Worm (Caenorhabditis elegans) whole organism, young adult: ENCODE data around the gene fog-2.

Experiments
- B0336.3 ChIP-seq: fragments of 200-800 bp; sonication (Bioruptor generic); IDR thresholded peaks from 2 replicates; pipeline ENCODE4 v1.3.6; 2022; ENCODE audit warnings: missing genetic modification characterization, missing compliant biosample characterization
- C17E4.6 ChIP-seq: fragments of 200-800 bp; sonication (Bioruptor generic); IDR thresholded peaks from 2 replicates; pipeline ENCODE4 v1.3.6; 2022; ENCODE audit warnings: missing genetic modification reagents, missing genetic modification characterization, missing compliant biosample characterization
- F22D6.2 ChIP-seq: sonication (generic microtip); optimal IDR thresholded peaks from 2 replicates; lab custom pipeline; 2016; ENCODE audit warnings: mild to moderate bottlenecking, missing genetic modification characterization, missing compliant biosample characterization
- F23B12.7 ChIP-seq: sonication (generic microtip); optimal IDR thresholded peaks from 2 replicates; lab custom pipeline; 2017; ENCODE audit warnings: missing genetic modification characterization, mild to moderate bottlenecking, missing compliant biosample characterization, antibody characterized with exemption, moderate library complexity; ENCODE audit not compliant: insufficient read depth
- F39B2.1 ChIP-seq: fragments of 200-800 bp; sonication (Bioruptor generic); IDR thresholded peaks from 2 replicates; pipeline ENCODE4 v1.3.6; 2022; ENCODE audit warnings: missing genetic modification reagents, missing genetic modification characterization, missing compliant biosample characterization
- F49E8.2 ChIP-seq: sonication (generic microtip); optimal IDR thresholded peaks from 3 replicates; lab custom pipeline; 2017; ENCODE audit warnings: missing genetic modification characterization, mild to moderate bottlenecking, missing compliant biosample characterization, antibody characterized with exemption, moderate library complexity; ENCODE audit not compliant: insufficient read depth
- F52B5.7 ChIP-seq: sonication (generic microtip); optimal IDR thresholded peaks from 2 replicates; lab custom pipeline; 2016; ENCODE audit warnings: mild to moderate bottlenecking, missing genetic modification characterization, missing compliant biosample characterization
- F57C9.4 ChIP-seq: sonication (generic microtip); optimal IDR thresholded peaks from 2 replicates; lab custom pipeline; 2017; ENCODE audit warnings: mild to moderate bottlenecking, missing genetic modification characterization, missing compliant biosample characterization
- K11D2.4 ChIP-seq: fragments of 200-800 bp; sonication (Bioruptor generic); IDR thresholded peaks from 2 replicates; pipeline ENCODE4 v1.3.6; 2022; ENCODE audit warnings: missing genetic modification reagents, missing genetic modification characterization, missing compliant biosample characterization
- K12H6.12 ChIP-seq: fragments of 200-800 bp; sonication (Bioruptor generic); optimal IDR thresholded peaks from 2 replicates; lab custom pipeline; 2018; ENCODE audit warnings: mild to moderate bottlenecking, missing genetic modification characterization, missing compliant biosample characterization
- T07F8.4 ChIP-seq: sonication (generic microtip); optimal IDR thresholded peaks from 2 replicates; lab custom pipeline; 2016; ENCODE audit warnings: mild to moderate bottlenecking, missing genetic modification characterization, moderate library complexity, missing compliant biosample characterization
- Y56A3A.18 ChIP-seq: fragments of 200-800 bp; sonication (Bioruptor generic); IDR thresholded peaks from 2 replicates; pipeline ENCODE4 v1.3.6; 2022; ENCODE audit warnings: missing genetic modification reagents, missing genetic modification characterization, missing compliant biosample characterization
- Y95B8A.8 ChIP-seq: fragments of 200-800 bp; sonication (Bioruptor generic); IDR thresholded peaks from 2 replicates; pipeline ENCODE4 v1.3.6; 2022; ENCODE audit warnings: missing genetic modification reagents, missing genetic modification characterization, missing compliant biosample characterization
- ZK185.1 ChIP-seq: sonication (generic microtip); optimal IDR thresholded peaks from 2 replicates; lab custom pipeline; 2016; ENCODE audit warnings: mild to moderate bottlenecking, missing genetic modification characterization, missing compliant biosample characterization; ENCODE audit not compliant: poor library complexity, severe bottlenecking
- aptf-2 ChIP-seq: fragments of 200-800 bp; sonication (Bioruptor generic); conservative IDR thresholded peaks from 2 replicates; pipeline ENCODE4 v1.3.6; 2022; ENCODE audit warnings: missing genetic modification reagents, missing genetic modification characterization, missing compliant biosample characterization
- aptf-3 ChIP-seq: fragments of 200-800 bp; sonication (Bioruptor generic); IDR thresholded peaks from 2 replicates; pipeline ENCODE4 v1.3.6; 2022; ENCODE audit warnings: missing genetic modification characterization, missing compliant biosample characterization
- athp-1 ChIP-seq: sonication (generic microtip); optimal IDR thresholded peaks from 2 replicates; lab custom pipeline; 2017; ENCODE audit warnings: mild to moderate bottlenecking, missing genetic modification characterization, missing compliant biosample characterization
- attf-6 ChIP-seq: fragments of 200-800 bp; sonication (Bioruptor generic); IDR thresholded peaks from 2 replicates; pipeline ENCODE4 v1.3.6; 2022; ENCODE audit warnings: missing genetic modification reagents, missing genetic modification characterization, missing compliant biosample characterization
- bed-2 ChIP-seq: fragments of 200-800 bp; sonication (Bioruptor generic); IDR thresholded peaks from 2 replicates; pipeline ENCODE4 v1.3.6; 2022; ENCODE audit warnings: missing genetic modification reagents, missing genetic modification characterization, missing compliant biosample characterization
- ceh-27 ChIP-seq: fragments of 200-800 bp; sonication (Bioruptor generic); optimal IDR thresholded peaks from 2 replicates; lab custom pipeline; 2018; ENCODE audit warnings: mild to moderate bottlenecking, missing genetic modification characterization, moderate library complexity, missing compliant biosample characterization
- ceh-58 ChIP-seq: fragments of 200-800 bp; sonication (Bioruptor generic); IDR thresholded peaks from 2 replicates; pipeline ENCODE4 v1.3.6; 2022; ENCODE audit warnings: missing genetic modification characterization, missing compliant biosample characterization
- dox-1 ChIP-seq: fragments of 200-800 bp; sonication (Bioruptor generic); IDR thresholded peaks from 2 replicates; pipeline ENCODE4 v1.3.6; 2022; ENCODE audit warnings: missing genetic modification reagents, missing genetic modification characterization, missing compliant biosample characterization
- efl-1 ChIP-seq: fragments of 150-350 bp; optimal IDR thresholded peaks from 2 replicates; lab custom pipeline; 2014; ENCODE audit warnings: missing biosample characterization, missing genetic modification reagents, missing genetic modification characterization
- egl-18 ChIP-seq: fragments of 200-800 bp; sonication (Bioruptor generic); IDR thresholded peaks from 2 replicates; pipeline ENCODE4 v1.3.6; 2022; ENCODE audit warnings: missing genetic modification reagents, missing genetic modification characterization, missing compliant biosample characterization
- hmg-1.2 ChIP-seq: fragments of 200-800 bp; sonication (Bioruptor generic); IDR thresholded peaks from 2 replicates; pipeline ENCODE4 v1.3.6; 2022; ENCODE audit warnings: missing genetic modification reagents, missing genetic modification characterization, missing compliant biosample characterization
- hsf-1 ChIP-seq: fragments of 200-800 bp; sonication (Bioruptor generic); IDR thresholded peaks from 2 replicates; pipeline ENCODE4 v1.3.6; 2022; ENCODE audit warnings: missing genetic modification reagents, missing genetic modification characterization, missing compliant biosample characterization
- let-526 ChIP-seq: fragments of 200-800 bp; sonication (Bioruptor generic); IDR thresholded peaks from 2 replicates; pipeline ENCODE4 v1.3.6; 2022; ENCODE audit warnings: missing genetic modification reagents, missing genetic modification characterization, missing compliant biosample characterization
- let-607 ChIP-seq, 2 experiments: fragments of 200-800 bp in 1 of 2; sonication (Bioruptor generic) in 1 of 2; sonication (generic microtip) in 1 of 2; optimal IDR thresholded peaks; 2 replicates each; lab custom pipeline; 2016 to 2018; ENCODE audit warnings: mild to moderate bottlenecking in 2 of 2, missing compliant biosample characterization in 2 of 2, missing genetic modification characterization in 2 of 2, moderate library complexity in 2 of 2, missing genotype in 1 of 2
- lin-54 ChIP-seq: fragments of 200-800 bp; sonication (Bioruptor generic); optimal IDR thresholded peaks from 2 replicates; lab custom pipeline; 2018; ENCODE audit warnings: mild to moderate bottlenecking, missing genetic modification characterization, missing compliant biosample characterization
- lsy-27 ChIP-seq: sonication (generic microtip); optimal IDR thresholded peaks from 2 replicates; lab custom pipeline; 2017; ENCODE audit warnings: missing genetic modification characterization, mild to moderate bottlenecking, missing compliant biosample characterization, antibody characterized with exemption, missing genotype, borderline replicate concordance; ENCODE audit not compliant: insufficient read depth
- madf-10 ChIP-seq: sonication (generic microtip); optimal IDR thresholded peaks from 2 replicates; lab custom pipeline; 2016; ENCODE audit warnings: mild to moderate bottlenecking, missing genetic modification characterization, missing compliant biosample characterization
- madf-3 ChIP-seq: fragments of 200-800 bp; sonication (Bioruptor generic); IDR thresholded peaks from 2 replicates; pipeline ENCODE4 v1.3.6; 2022; ENCODE audit warnings: missing genetic modification reagents, missing genetic modification characterization, missing compliant biosample characterization
- madf-6 ChIP-seq: fragments of 200-800 bp; sonication (Bioruptor generic); IDR thresholded peaks from 2 replicates; pipeline ENCODE4 v1.3.6; 2022; ENCODE audit warnings: missing genetic modification reagents, missing genetic modification characterization, missing compliant biosample characterization
- mcd-1 ChIP-seq: fragments of 200-800 bp; sonication (Bioruptor generic); IDR thresholded peaks from 2 replicates; pipeline ENCODE4 v1.3.6; 2022; ENCODE audit warnings: missing genetic modification reagents, missing genetic modification characterization, missing compliant biosample characterization
- nfya-1 ChIP-seq: sonication (generic microtip); optimal IDR thresholded peaks from 2 replicates; lab custom pipeline; 2017; ENCODE audit warnings: antibody characterized with exemption, missing compliant biosample characterization, missing genetic modification characterization, borderline replicate concordance; ENCODE audit not compliant: insufficient read depth
- nfyb-1 ChIP-seq: fragments of 200-800 bp; sonication (Bioruptor generic); IDR thresholded peaks from 2 replicates; pipeline ENCODE4 v1.3.6; 2022; ENCODE audit warnings: missing genetic modification reagents, missing genetic modification characterization, missing compliant biosample characterization
- nhr-179 ChIP-seq: sonication (generic microtip); optimal IDR thresholded peaks from 2 replicates; lab custom pipeline; 2016; ENCODE audit warnings: mild to moderate bottlenecking, missing genetic modification characterization, missing compliant biosample characterization
- pbrm-1 ChIP-seq: fragments of 200-800 bp; sonication (Bioruptor generic); IDR thresholded peaks from 2 replicates; pipeline ENCODE4 v1.3.6; 2022; ENCODE audit warnings: missing genetic modification reagents, missing genetic modification characterization, missing compliant biosample characterization
- rcor-1 ChIP-seq: fragments of 200-800 bp; sonication (Bioruptor generic); IDR thresholded peaks from 2 replicates; pipeline ENCODE4 v1.3.6; 2022; ENCODE audit warnings: missing genetic modification reagents, missing genetic modification characterization, missing compliant biosample characterization
- repo-1 ChIP-seq: sonication (generic microtip); optimal IDR thresholded peaks from 2 replicates; lab custom pipeline; 2017; ENCODE audit warnings: mild to moderate bottlenecking, missing genetic modification characterization, missing compliant biosample characterization
- sdz-38 ChIP-seq: sonication (generic microtip); optimal IDR thresholded peaks from 2 replicates; lab custom pipeline; 2016; ENCODE audit warnings: missing genotype, missing genetic modification characterization, missing compliant biosample characterization
- sea-2 ChIP-seq: fragments of 200-800 bp; sonication (Bioruptor generic); IDR thresholded peaks from 2 replicates; pipeline ENCODE4 v1.3.6; 2022; ENCODE audit warnings: missing genetic modification characterization, missing compliant biosample characterization
- snpc-3.4 ChIP-seq: sonication (generic microtip); optimal IDR thresholded peaks from 2 replicates; lab custom pipeline; 2017; ENCODE audit warnings: missing genetic modification characterization, mild to moderate bottlenecking, missing compliant biosample characterization, antibody characterized with exemption, moderate library complexity, missing genotype, missing genetic modification reagents
- snpc-4 ChIP-seq, 5 experiments: fragments of 150-350 bp in 1 of 5; sonication (generic microtip) in 4 of 5; optimal IDR thresholded peaks; 2 replicates each; lab custom pipeline; 2014 to 2018; ENCODE audit warnings: missing genetic modification characterization in 5 of 5, missing biosample characterization in 3 of 5, antibody characterized with exemption in 2 of 5, mild to moderate bottlenecking in 2 of 5, missing compliant biosample characterization in 2 of 5, missing genotype in 2 of 5, moderate library complexity in 2 of 5, missing genetic modification reagents in 1 of 5
- unc-62 ChIP-seq: fragments of 150-350 bp; optimal IDR thresholded peaks from 2 replicates; lab custom pipeline; 2014; ENCODE audit warnings: missing biosample characterization, missing genetic modification reagents, missing genetic modification characterization
- xnd-1 ChIP-seq: sonication (generic microtip); optimal IDR thresholded peaks from 2 replicates; lab custom pipeline; 2016; ENCODE audit warnings: missing genotype, missing genetic modification reagents, missing genetic modification characterization, missing compliant biosample characterization

The fog-2 gene

DNA sequence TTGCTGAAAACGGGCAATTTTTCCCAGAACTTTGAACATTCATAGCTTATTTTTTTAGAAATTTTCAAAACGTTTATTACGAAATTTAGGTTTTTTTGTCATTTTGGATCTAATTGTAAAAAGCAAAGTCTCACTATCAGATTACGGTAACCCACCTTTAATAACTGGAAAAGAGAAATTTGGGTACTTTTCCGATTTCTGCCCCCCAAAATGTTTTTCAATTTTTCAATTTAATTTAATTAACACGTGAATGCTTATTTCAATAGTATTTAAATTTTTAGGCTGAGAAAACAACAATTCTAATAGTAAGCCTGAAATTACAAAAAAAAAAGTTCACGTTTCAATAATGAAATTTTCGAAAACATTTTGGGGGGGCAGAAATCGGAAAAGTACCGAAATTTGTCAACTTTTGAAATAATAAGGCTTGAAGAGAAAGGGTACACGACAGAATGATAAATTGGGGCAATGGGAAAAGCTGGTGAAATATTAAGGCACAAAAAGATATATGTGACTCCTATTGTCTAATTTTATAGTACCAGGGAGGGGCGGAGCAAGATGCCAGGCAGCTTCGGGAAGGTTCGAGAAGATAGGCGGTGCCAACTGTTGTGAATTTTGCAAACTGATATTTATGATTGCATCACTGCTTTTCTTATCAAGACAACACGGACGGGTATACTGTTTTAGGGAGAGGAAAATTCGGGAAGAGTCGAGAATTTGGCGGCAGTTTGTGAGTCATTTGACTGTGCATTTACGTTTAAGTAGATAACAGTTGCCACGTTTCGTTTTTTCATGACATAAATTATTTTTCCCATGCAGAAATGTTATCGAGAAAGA lies 34.8 kb upstream of the fog-2 start, which contains the start of gene F19B2.5 (continued):
- TF ChIP-seq nhr-179 (tag; lab: Kevin White, UChicago), result no peak
- peak; percentile 36; the same call in 1 of the 2 replicates for TF ChIP-seq let-526
- no peak for TF ChIP-seq athp-1
- TF ChIP-seq xnd-1 (tag; lab: Kevin White, UChicago), result no peak
- TF ChIP-seq unc-62, result peak; percentile 61
- no peak for TF ChIP-seq attf-6 (GFP tag; lab: Robert Waterston, UW)
- peak; percentile 60; the same call in 1 of the 2 replicates for TF ChIP-seq dox-1 (GFP tag; lab: Robert Waterston, UW)
- no peak for TF ChIP-seq T07F8.4 (tag; lab: Kevin White, UChicago)
- no peak for TF ChIP-seq madf-3 (GFP tag; lab: Robert Waterston, UW)
- peak; percentile 70 for TF ChIP-seq madf-10
- TF ChIP-seq snpc-3.4, result no peak
- no peak for TF ChIP-seq lsy-27 (tag; lab: Kevin White, UChicago)
- peak; percentile 83 to 95 for TF ChIP-seq let-607 (tag; optimal IDR thresholded peaks at IDR 0.05; lab: Kevin White, UChicago)
- peak; percentile 41; the same call in 1 of the 2 replicates for TF ChIP-seq mcd-1 (GFP tag; lab: Robert Waterston, UW)
- TF ChIP-seq sdz-38 (tag; lab: Kevin White, UChicago), result no peak
- no peak for TF ChIP-seq ceh-58
- peak; percentile 97 for TF ChIP-seq hsf-1 (GFP tag; lab: Robert Waterston, UW)
- no peak for TF ChIP-seq efl-1
- TF ChIP-seq nfyb-1 (GFP tag; lab: Robert Waterston, UW), result peak; percentile 83; the same call in 1 of the 2 replicates
- no peak for TF ChIP-seq rcor-1 (GFP tag; lab: Robert Waterston, UW)
- TF ChIP-seq K11D2.4 (GFP tag; lab: Robert Waterston, UW), result no peak
- TF ChIP-seq nfya-1 (tag; lab: Kevin White, UChicago), result no peak
- no peak for TF ChIP-seq K12H6.12 (tag; lab: Kevin White, UChicago)
- no peak for TF ChIP-seq hmg-1.2 (GFP tag; lab: Robert Waterston, UW)
- no peak for TF ChIP-seq F22D6.2 (tag; lab: Kevin White, UChicago)
- no peak for TF ChIP-seq egl-18 (GFP tag; lab: Robert Waterston, UW)
- TF ChIP-seq F23B12.7 (tag; lab: Kevin White, UChicago), result no peak
- TF ChIP-seq F49E8.2 (tag; lab: Kevin White, UChicago), result no peak
- TF ChIP-seq madf-6 (GFP tag; lab: Robert Waterston, UW), result no peak
- 0 out of 2 replicates have a peak, but pooled peaks have one; percentile 19 for TF ChIP-seq sea-2 (GFP tag; lab: Robert Waterston, UW)
- peak; percentile 81 for TF ChIP-seq B0336.3 (GFP tag; lab: Robert Waterston, UW)
- no peak for TF ChIP-seq pbrm-1
- no peak for TF ChIP-seq snpc-4 (GFP tag; optimal IDR thresholded peaks at IDR 0.05; lab: Kevin White, UChicago)
- TF ChIP-seq snpc-4 (tag; optimal IDR thresholded peaks at IDR 0.05; lab: Kevin White, UChicago), result no peak
- no peak for TF ChIP-seq aptf-2 (GFP tag; lab: Robert Waterston, UW)
- peak; percentile 34 for TF ChIP-seq lin-54 (GFP tag; lab: Kevin White, UChicago)
- no peak for TF ChIP-seq bed-2
- no peak for TF ChIP-seq Y95B8A.8
- no peak for TF ChIP-seq ceh-27 (GFP tag; lab: Kevin White, UChicago)
- TF ChIP-seq F57C9.4 (tag; lab: Kevin White, UChicago), result no peak
- TF ChIP-seq repo-1 (tag; lab: Kevin White, UChicago), result peak; percentile 0
- no peak for TF ChIP-seq ZK185.1 (tag; lab: Kevin White, UChicago)
- TF ChIP-seq F52B5.7 (tag; lab: Kevin White, UChicago), result no peak
- no peak for TF ChIP-seq F39B2.1 (GFP tag; lab: Robert Waterston, UW)
- TF ChIP-seq C17E4.6 (GFP tag; lab: Robert Waterston, UW), result no peak
- no peak for TF ChIP-seq Y56A3A.18 (GFP tag; lab: Robert Waterston, UW)
- TF ChIP-seq aptf-3 (GFP tag; lab: Robert Waterston, UW), result no peak
